Worm (Caenorhabditis elegans): Measurements from ENCODE around the gene T25B2.2.
A peak's percentile ranks its signal among the peaks of the same experiment; 100 is the strongest.

The T25B2.2 gene

DNA sequence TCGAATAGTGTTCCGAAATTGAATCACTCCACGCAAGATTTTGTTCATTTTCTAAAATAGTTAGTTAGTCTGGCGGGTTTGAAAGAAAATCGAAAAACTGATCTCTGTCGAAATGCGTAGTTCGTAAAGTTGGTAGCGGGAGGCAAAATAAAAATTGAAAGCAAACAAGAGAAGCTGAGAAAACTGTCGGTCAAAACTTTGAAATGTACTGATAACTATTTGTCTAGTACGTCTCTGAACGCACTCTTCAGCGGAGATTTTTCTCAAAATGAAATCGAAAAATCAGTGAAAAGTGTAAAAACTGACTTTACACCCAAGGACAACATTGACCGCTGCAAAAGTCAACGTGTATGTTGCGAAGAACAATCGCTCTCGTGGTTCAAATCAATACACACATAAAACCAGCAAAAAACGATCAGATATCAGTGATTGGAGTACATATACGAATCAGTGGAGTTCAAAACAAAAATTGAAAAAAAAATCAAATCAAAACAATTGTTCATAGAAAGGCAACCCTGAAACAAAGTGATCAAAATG, 35.3 kb downstream of the T25B2.2 start, which contains the start of gene bca-1 (continued):
- TF ChIP-seq nhr-10 (tag; optimal IDR thresholded peaks at IDR 0.05) (peak; percentile 64), hif-1 (tag; optimal IDR thresholded peaks at IDR 0.05) (peak in 1 of 2 experiments; percentile 24), mep-1 (tag; optimal IDR thresholded peaks at IDR 0.05) (peak; percentile 59), ceh-32 (tag; optimal IDR thresholded peaks at IDR 0.05; ENCODE audit: poor library complexity) (no peak), rbr-2 (tag; optimal IDR thresholded peaks at IDR 0.05) (no peak), ZK546.5 (tag; optimal IDR thresholded peaks at IDR 0.05) (no peak), mes-2 (tag; optimal IDR thresholded peaks at IDR 0.05; ENCODE audit: poor library complexity, severe bottlenecking) (no peak), D1046.2 (GFP tag; IDR thresholded peaks at IDR 0.05) (no peak), Y105C5A.15 (GFP tag; IDR thresholded peaks at IDR 0.05) (no peak), nhr-25 (tag; optimal IDR thresholded peaks at IDR 0.05; ENCODE audit: borderline replicate concordance, insufficient read depth) (peak; percentile 14), nhr-77 (tag; optimal IDR thresholded peaks at IDR 0.05) (peak; percentile 6), nhr-237 (tag; optimal IDR thresholded peaks at IDR 0.05) (no peak), hlh-11 (tag; optimal IDR thresholded peaks at IDR 0.05) (peak; percentile 65), gei-8 (GFP tag; optimal IDR thresholded peaks at IDR 0.05) (no peak), nhr-28 (tag; optimal IDR thresholded peaks at IDR 0.05) (peak; percentile 68), daf-16 (GFP tag; optimal IDR thresholded peaks at IDR 0.05) (peak in 1 of 2 experiments; percentile 22), daf-16 (tag; optimal IDR thresholded peaks at IDR 0.05) (peak; percentile 53), nhr-76 (tag; optimal IDR thresholded peaks at IDR 0.05) (no peak), ceh-20 (GFP tag; IDR thresholded peaks at IDR 0.05) (no peak), pha-4 (GFP tag; IDR thresholded peaks at IDR 0.05) (no peak), pha-4 (tag; optimal IDR thresholded peaks at IDR 0.05) (peak; percentile 5)

DNA sequence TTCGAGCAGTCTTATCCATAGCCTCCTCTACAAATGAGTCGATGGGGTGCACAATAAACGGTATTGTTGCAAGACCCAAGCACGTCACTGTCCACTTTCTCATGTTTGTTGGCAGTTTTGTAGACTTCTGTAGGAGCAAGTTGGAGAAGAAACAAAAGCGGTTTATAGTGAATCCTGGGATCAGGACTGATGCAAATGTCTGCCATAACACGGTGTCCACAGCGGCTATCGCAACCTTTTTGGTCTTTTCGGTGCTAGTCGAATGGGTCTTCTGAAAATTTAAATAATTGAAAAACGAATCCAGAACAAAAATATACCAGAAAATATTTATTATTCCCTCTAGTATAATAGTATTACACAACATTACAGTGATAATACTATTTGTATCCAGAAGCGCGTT, 35.9 kb downstream of the T25B2.2 start:
- TF ChIP-seq unc-62 (GFP tag; optimal IDR thresholded peaks at IDR 0.05 in 1 of 2) (peak in 1 of 2 experiments; percentile 90), unc-62 (tag; optimal IDR thresholded peaks at IDR 0.05) (no peak), tag-97 (GFP tag; IDR thresholded peaks at IDR 0.05) (no peak)

DNA sequence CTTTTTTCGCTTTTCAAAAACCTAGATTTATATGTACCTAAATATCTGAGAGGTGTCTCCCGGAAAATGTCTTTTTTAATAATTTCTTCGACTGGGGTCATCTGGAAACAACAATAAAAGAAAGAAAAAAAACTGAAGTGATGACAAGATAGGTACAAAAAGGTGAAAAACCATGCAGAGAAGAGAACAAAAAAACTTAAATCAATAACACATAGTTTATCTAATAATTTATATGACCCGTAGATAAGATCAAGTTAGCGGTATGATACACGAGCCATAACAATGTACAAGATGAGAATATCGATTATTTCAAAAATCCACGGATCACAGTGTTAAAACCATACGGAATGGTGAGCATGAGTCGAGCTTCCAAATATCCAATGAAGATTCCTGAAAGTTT, 36.9 kb downstream of the T25B2.2 start, which contains the start of gene mtp-18:
mtp-18 (minus strand) TSS at position 101 of the 400 bp plus-strand sequence.
- TF ChIP-seq nhr-237 (tag; optimal IDR thresholded peaks at IDR 0.05) (no peak), spr-1 (tag; optimal IDR thresholded peaks at IDR 0.05) (no peak), dpl-1 (GFP tag; optimal IDR thresholded peaks at IDR 0.05) (no peak), lin-39 (tag; optimal IDR thresholded peaks at IDR 0.05) (no peak), nhr-48 (tag; optimal IDR thresholded peaks at IDR 0.05) (no peak), unc-62 (GFP tag; optimal IDR thresholded peaks at IDR 0.05 in 1 of 2) (peak in 1 of 2 experiments; percentile 12), unc-62 (tag; optimal IDR thresholded peaks at IDR 0.05) (no peak), ztf-11 (tag; optimal IDR thresholded peaks at IDR 0.05) (no peak), duxl-1 (tag; optimal IDR thresholded peaks at IDR 0.05; ENCODE audit: poor library complexity) (no peak), ceh-32 (tag; optimal IDR thresholded peaks at IDR 0.05; ENCODE audit: poor library complexity) (no peak)

DNA sequence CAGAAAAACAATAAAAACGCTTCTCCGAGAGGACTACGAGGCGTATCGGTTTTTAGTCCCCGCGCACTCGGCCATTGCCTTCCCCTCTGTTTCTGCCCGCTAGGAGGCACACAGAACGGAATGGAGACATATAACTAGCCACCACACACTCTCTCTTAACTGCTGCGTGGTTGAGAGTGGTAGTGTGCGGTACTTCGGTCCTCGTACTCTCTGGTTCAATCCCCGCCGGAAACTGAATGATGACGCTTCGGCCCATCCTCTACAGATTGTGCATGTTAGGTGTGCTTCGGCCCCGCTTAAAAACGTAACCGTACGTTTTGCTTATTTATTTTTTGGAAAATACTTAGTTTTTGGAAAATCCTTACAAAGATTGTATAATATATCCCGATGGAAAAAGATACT, 38.2 kb downstream of the T25B2.2 start, which contains the start of gene T13C5.6:
T13C5.6 (minus strand) TSS at position 1 of the 402 bp plus-strand sequence.
- TF ChIP-seq nhr-77 (tag; optimal IDR thresholded peaks at IDR 0.05), result peak; percentile 80
- TF ChIP-seq nhr-41 (GFP tag; IDR thresholded peaks at IDR 0.05), result peak; percentile 67; the same call in 1 of the 2 replicates
- TF ChIP-seq daf-12 (tag; optimal IDR thresholded peaks at IDR 0.05), result no peak
- TF ChIP-seq D1046.2 (GFP tag; IDR thresholded peaks at IDR 0.05), result peak; percentile 68; the same call in 1 of the 2 replicates
- peak; percentile 50 for TF ChIP-seq nhr-25 (tag; optimal IDR thresholded peaks at IDR 0.05; ENCODE audit: borderline replicate concordance, insufficient read depth)
- peak; percentile 36; the same call in 1 of the 2 replicates for TF ChIP-seq tag-97 (GFP tag; IDR thresholded peaks at IDR 0.05)
- peak; percentile 92 for TF ChIP-seq lin-13 (GFP tag; optimal IDR thresholded peaks at IDR 0.05)
- TF ChIP-seq snpc-1.2 (GFP tag; IDR thresholded peaks at IDR 0.05), result peak; percentile 63
- TF ChIP-seq zfp-2 (tag; optimal IDR thresholded peaks at IDR 0.05), result peak; percentile 43
- peak; percentile 88 for TF ChIP-seq nhr-11 (tag; optimal IDR thresholded peaks at IDR 0.05)
- peak; percentile 83; the same call in 1 of the 2 replicates for TF ChIP-seq dmd-8 (GFP tag; IDR thresholded peaks at IDR 0.05)
- no peak for TF ChIP-seq R02D3.7 (tag; optimal IDR thresholded peaks at IDR 0.05)
- TF ChIP-seq zip-2 (tag; optimal IDR thresholded peaks at IDR 0.05), result peak; percentile 78
- peak; percentile 81 for TF ChIP-seq duxl-1 (tag; optimal IDR thresholded peaks at IDR 0.05; ENCODE audit: poor library complexity)
- TF ChIP-seq mdl-1 (tag; optimal IDR thresholded peaks at IDR 0.05), result peak in 1 of 2 experiments; percentile 74
- peak; percentile 84 for TF ChIP-seq dmd-9 (GFP tag; IDR thresholded peaks at IDR 0.05)
- peak; percentile 87 for TF ChIP-seq mdt-29 (GFP tag; IDR thresholded peaks at IDR 0.05)
- peak in 1 of 2 experiments; percentile 12 for TF ChIP-seq unc-62 (GFP tag; optimal IDR thresholded peaks at IDR 0.05 in 1 of 2)
- TF ChIP-seq unc-62 (tag; optimal IDR thresholded peaks at IDR 0.05), result no peak
- TF ChIP-seq ceh-32 (tag; optimal IDR thresholded peaks at IDR 0.05; ENCODE audit: poor library complexity), result peak; percentile 74
- peak; percentile 62; the same call in 1 of the 2 replicates for TF ChIP-seq zip-11 (GFP tag; IDR thresholded peaks at IDR 0.05)
- peak; percentile 75 for TF ChIP-seq vab-7 (GFP tag; IDR thresholded peaks at IDR 0.05)
- TF ChIP-seq hmg-1.1 (GFP tag; IDR thresholded peaks at IDR 0.05), result peak; percentile 98
